Fruit fly (Drosophila melanogaster): ENCODE results near the gene CG34133.

- TF ChIP-seq CG8478 (optimal IDR thresholded peaks at IDR 0.05) (no peak), CTCF (optimal IDR thresholded peaks at IDR 0.05) (no peak)
Measured at dm6 chr3R:29847126-29847525, 22.0 kb upstream of the CG34133 start.
